Fruit fly (Drosophila melanogaster) whole organism, embryonic: Measurements from ENCODE around the gene Fdx1.

ENCODE experiments used
- Abd-B ChIP-seq: fragments of 200-800 bp; sonication (Bioruptor generic); optimal IDR thresholded peaks from 2 replicates; lab custom pipeline; 2018; ENCODE audit warnings: missing biosample characterization, mild to moderate bottlenecking, missing genetic modification characterization, moderate library complexity
- Blimp-1 ChIP-seq: fragments of 200-800 bp; sonication (Bioruptor generic); optimal IDR thresholded peaks from 3 replicates; lab custom pipeline; 2018; ENCODE audit warnings: missing biosample characterization, missing genetic modification characterization, mild to moderate bottlenecking, moderate library complexity, missing genetic modification reagents
- CG10979 ChIP-seq: fragments of 200-800 bp; sonication (Bioruptor generic); optimal IDR thresholded peaks from 2 replicates; lab custom pipeline; 2018; ENCODE audit warnings: missing biosample characterization, mild to moderate bottlenecking, missing genetic modification characterization, moderate library complexity
- CG12299 ChIP-seq: fragments of 200-800 bp; sonication (Bioruptor generic); optimal IDR thresholded peaks from 2 replicates; lab custom pipeline; 2018; ENCODE audit warnings: missing biosample characterization, mild to moderate bottlenecking, missing genetic modification characterization
- CG13624 ChIP-seq: fragments of 200-800 bp; sonication (Bioruptor generic); optimal IDR thresholded peaks from 2 replicates; lab custom pipeline; 2016; ENCODE audit warnings: missing biosample characterization, missing genetic modification characterization
- CG14050 ChIP-seq: fragments of 200-800 bp; sonication (Bioruptor generic); IDR thresholded peaks from 3 replicates; pipeline ENCODE4 v1.3.6; 2022; ENCODE audit warnings: missing biosample characterization, missing genetic modification characterization
- CG15514 ChIP-seq: fragments of 200-800 bp; sonication (Bioruptor generic); optimal IDR thresholded peaks from 3 replicates; lab custom pipeline; 2017; ENCODE audit warnings: missing biosample characterization, missing genetic modification characterization, mild to moderate bottlenecking, moderate library complexity, missing genetic modification reagents
- CG1602 ChIP-seq: fragments of 200-800 bp; sonication (Bioruptor generic); optimal IDR thresholded peaks from 3 replicates; lab custom pipeline; 2016; ENCODE audit warnings: missing biosample characterization, missing genetic modification characterization
- CG17359 ChIP-seq: fragments of 200-800 bp; sonication (Bioruptor generic); optimal IDR thresholded peaks from 3 replicates; lab custom pipeline; 2018; ENCODE audit warnings: missing biosample characterization, mild to moderate bottlenecking, missing genetic modification characterization, moderate library complexity
- CG17385 ChIP-seq: fragments of 200-800 bp; sonication (Bioruptor generic); optimal IDR thresholded peaks from 3 replicates; lab custom pipeline; 2018; ENCODE audit warnings: missing biosample characterization, mild to moderate bottlenecking, missing genetic modification characterization
- CG17568 ChIP-seq: fragments of 200-800 bp; sonication (Bioruptor generic); optimal IDR thresholded peaks from 2 replicates; lab custom pipeline; 2018; ENCODE audit warnings: missing biosample characterization, mild to moderate bottlenecking, missing genetic modification characterization, moderate library complexity
- CG2129 ChIP-seq: fragments of 200-800 bp; sonication (Bioruptor generic); IDR thresholded peaks from 2 replicates; pipeline ENCODE4 v1.3.6; 2022; ENCODE audit warnings: missing biosample characterization, missing genetic modification characterization; ENCODE audit not compliant: partially characterized antibody
- CG34224 ChIP-seq: fragments of 200-800 bp; sonication (Bioruptor generic); IDR thresholded peaks from 3 replicates; pipeline ENCODE4 v1.3.6; 2022; ENCODE audit warnings: missing biosample characterization, missing genetic modification characterization; ENCODE audit not compliant: partially characterized antibody
- CG4617 ChIP-seq: fragments of 200-800 bp; sonication (Bioruptor generic); optimal IDR thresholded peaks from 3 replicates; lab custom pipeline; 2016; ENCODE audit warnings: missing biosample characterization, missing genetic modification characterization, borderline replicate concordance
- CG8281 ChIP-seq: fragments of 200-800 bp; sonication (Bioruptor generic); optimal IDR thresholded peaks from 2 replicates; lab custom pipeline; 2018; ENCODE audit warnings: missing biosample characterization, mild to moderate bottlenecking, missing genetic modification characterization, moderate library complexity
- CG8944 ChIP-seq: fragments of 200-800 bp; sonication (Bioruptor generic); optimal IDR thresholded peaks from 3 replicates; lab custom pipeline; 2016; ENCODE audit warnings: missing biosample characterization, missing genetic modification characterization
- CHES-1-like ChIP-seq: fragments of 200-800 bp; sonication (Bioruptor generic); optimal IDR thresholded peaks from 2 replicates; lab custom pipeline; 2016; ENCODE audit warnings: missing biosample characterization, missing genetic modification characterization
- Drgx ChIP-seq: fragments of 200-800 bp; sonication (Bioruptor generic); IDR thresholded peaks from 2 replicates; pipeline ENCODE4 v1.3.6; 2022; ENCODE audit warnings: missing biosample characterization, missing genetic modification characterization
- Hr78 ChIP-seq, 2 experiments: fragments of 200-800 bp in 1 of 2; fragments of >200 bp in 1 of 2; sonication (Bioruptor generic) in 1 of 2; optimal IDR thresholded peaks; 2 replicates each; lab custom pipeline; 2017 to 2019; ENCODE audit warnings: missing biosample characterization in 2 of 2, missing genetic modification characterization in 2 of 2, mild to moderate bottlenecking in 1 of 2, moderate library complexity in 1 of 2
- Kr ChIP-seq: fragments of 200-800 bp; sonication (Bioruptor generic); optimal IDR thresholded peaks from 2 replicates; lab custom pipeline; 2017; ENCODE audit warnings: missing biosample characterization, mild to moderate bottlenecking, missing genetic modification characterization
- MESR4 ChIP-seq: fragments of 200-800 bp; sonication (Bioruptor generic); optimal IDR thresholded peaks from 2 replicates; lab custom pipeline; 2018; ENCODE audit warnings: missing biosample characterization, mild to moderate bottlenecking, missing genetic modification characterization, moderate library complexity
- NfI ChIP-seq: fragments of 200-800 bp; sonication (Bioruptor generic); optimal IDR thresholded peaks from 3 replicates; lab custom pipeline; 2018; ENCODE audit warnings: missing biosample characterization, mild to moderate bottlenecking, missing genetic modification characterization, moderate library complexity
- Opbp ChIP-seq: fragments of 200-800 bp; sonication (Bioruptor generic); IDR thresholded peaks from 3 replicates; pipeline ENCODE4 v1.3.6; 2022; ENCODE audit warnings: missing biosample characterization, missing genetic modification characterization; ENCODE audit not compliant: partially characterized antibody
- Sry-δ ChIP-seq: fragments of 200-800 bp; sonication (Bioruptor generic); optimal IDR thresholded peaks from 2 replicates; lab custom pipeline; 2016; ENCODE audit warnings: missing biosample characterization, missing genetic modification characterization
- Xbp1 ChIP-seq: fragments of 200-800 bp; sonication (Bioruptor generic); optimal IDR thresholded peaks from 3 replicates; lab custom pipeline; 2016; ENCODE audit warnings: missing biosample characterization, mild to moderate bottlenecking, missing genetic modification characterization
- YL-1 ChIP-seq: fragments of 200-800 bp; sonication (Bioruptor generic); optimal IDR thresholded peaks from 3 replicates; lab custom pipeline; 2017; ENCODE audit warnings: missing biosample characterization, mild to moderate bottlenecking, missing genetic modification characterization
- al ChIP-seq: fragments of 200-800 bp; sonication (Bioruptor generic); IDR thresholded peaks from 2 replicates; pipeline ENCODE4 v1.3.6; 2022; ENCODE audit warnings: missing biosample characterization, missing genetic modification characterization
- bab2 ChIP-seq: fragments of 200-800 bp; sonication (Bioruptor generic); optimal IDR thresholded peaks from 2 replicates; lab custom pipeline; 2016; ENCODE audit warnings: missing biosample characterization, missing genetic modification characterization
- bsh ChIP-seq, 2 experiments: fragments of 200-800 bp; sonication (Bioruptor generic); optimal IDR thresholded peaks; 2 replicates each; lab custom pipeline; 2017 to 2018; ENCODE audit warnings: mild to moderate bottlenecking in 2 of 2, missing biosample characterization in 2 of 2, missing genetic modification characterization in 2 of 2, moderate library complexity in 1 of 2
- cad ChIP-seq: fragments of >200 bp; optimal IDR thresholded peaks from 2 replicates; lab custom pipeline; 2017; ENCODE audit warnings: missing biosample characterization, missing genetic modification characterization
- da ChIP-seq: fragments of 200-800 bp; sonication (Bioruptor generic); optimal IDR thresholded peaks from 2 replicates; lab custom pipeline; 2016; ENCODE audit warnings: missing biosample characterization, missing genetic modification characterization
- esg ChIP-seq: fragments of 200-800 bp; sonication (Bioruptor generic); conservative IDR thresholded peaks from 2 replicates; pipeline ENCODE4 v1.3.6; 2022; ENCODE audit warnings: missing biosample characterization, missing genetic modification characterization
- ftz-f1 ChIP-seq: fragments of 200-800 bp; sonication (Bioruptor generic); optimal IDR thresholded peaks from 2 replicates; lab custom pipeline; 2016; ENCODE audit warnings: missing biosample characterization, missing genetic modification characterization
- gcm ChIP-seq: fragments of 200-800 bp; sonication (Bioruptor generic); optimal IDR thresholded peaks from 2 replicates; lab custom pipeline; 2019; ENCODE audit warnings: missing biosample characterization, mild to moderate bottlenecking, missing genetic modification characterization, moderate library complexity
- h ChIP-seq: fragments of >200 bp; optimal IDR thresholded peaks from 2 replicates; lab custom pipeline; 2017
- hb ChIP-seq: fragments of 200-800 bp; sonication (Bioruptor generic); IDR thresholded peaks from 3 replicates; pipeline ENCODE4 v1.3.6; 2022; ENCODE audit warnings: missing biosample characterization, missing genetic modification characterization; ENCODE audit not compliant: partially characterized antibody
- hkb ChIP-seq, 2 experiments: fragments of 200-800 bp in 1 of 2; fragments of >200 bp in 1 of 2; sonication (Bioruptor generic) in 1 of 2; IDR thresholded peaks in 1 of 2; optimal IDR thresholded peaks in 1 of 2; 2 replicates each; pipeline versions ENCODE4 v1.3.6 to Lab custom; 2017 to 2022; ENCODE audit warnings: missing biosample characterization in 1 of 2, missing genetic modification characterization in 1 of 2
- jumu ChIP-seq: fragments of 200-800 bp; sonication (Bioruptor generic); optimal IDR thresholded peaks from 3 replicates; lab custom pipeline; 2016; ENCODE audit warnings: missing biosample characterization, missing genetic modification characterization
- kah ChIP-seq: fragments of 200-800 bp; sonication (Bioruptor generic); optimal IDR thresholded peaks from 2 replicates; lab custom pipeline; 2018; ENCODE audit warnings: missing biosample characterization, mild to moderate bottlenecking, missing genetic modification characterization
- knrl ChIP-seq: fragments of 200-800 bp; sonication (Bioruptor generic); IDR thresholded peaks from 3 replicates; pipeline ENCODE4 v1.3.6; 2022; ENCODE audit warnings: missing biosample characterization, missing genetic modification characterization; ENCODE audit not compliant: partially characterized antibody
- nmo ChIP-seq: fragments of 200-800 bp; sonication (Bioruptor generic); optimal IDR thresholded peaks from 2 replicates; lab custom pipeline; 2018; ENCODE audit warnings: missing biosample characterization, mild to moderate bottlenecking, missing genetic modification characterization, moderate library complexity
- nom ChIP-seq: fragments of 200-800 bp; sonication (Bioruptor generic); optimal IDR thresholded peaks from 2 replicates; lab custom pipeline; 2017; ENCODE audit warnings: missing biosample characterization, missing genetic modification characterization, mild to moderate bottlenecking, moderate library complexity, missing genetic modification reagents
- pros ChIP-seq: fragments of 200-800 bp; sonication (Bioruptor generic); optimal IDR thresholded peaks from 3 replicates; lab custom pipeline; 2019; ENCODE audit warnings: missing biosample characterization, mild to moderate bottlenecking, missing genetic modification characterization, moderate library complexity
- salm ChIP-seq: fragments of 200-800 bp; sonication (Bioruptor generic); optimal IDR thresholded peaks from 2 replicates; lab custom pipeline; 2018; ENCODE audit warnings: missing biosample characterization, mild to moderate bottlenecking, missing genetic modification characterization
- schlank ChIP-seq: fragments of 200-800 bp; sonication (Bioruptor generic); optimal IDR thresholded peaks from 2 replicates; lab custom pipeline; 2018; ENCODE audit warnings: missing biosample characterization, mild to moderate bottlenecking, missing genetic modification characterization
- sqz ChIP-seq: fragments of 200-800 bp; sonication (Bioruptor generic); optimal IDR thresholded peaks from 3 replicates; lab custom pipeline; 2018; ENCODE audit warnings: missing biosample characterization, mild to moderate bottlenecking, missing genetic modification characterization
- vvl ChIP-seq: fragments of 200-800 bp; sonication (Bioruptor generic); IDR thresholded peaks from 2 replicates; pipeline ENCODE4 v1.3.6; 2022; ENCODE audit warnings: missing biosample characterization, missing genetic modification characterization

The Fdx1 gene

DNA sequence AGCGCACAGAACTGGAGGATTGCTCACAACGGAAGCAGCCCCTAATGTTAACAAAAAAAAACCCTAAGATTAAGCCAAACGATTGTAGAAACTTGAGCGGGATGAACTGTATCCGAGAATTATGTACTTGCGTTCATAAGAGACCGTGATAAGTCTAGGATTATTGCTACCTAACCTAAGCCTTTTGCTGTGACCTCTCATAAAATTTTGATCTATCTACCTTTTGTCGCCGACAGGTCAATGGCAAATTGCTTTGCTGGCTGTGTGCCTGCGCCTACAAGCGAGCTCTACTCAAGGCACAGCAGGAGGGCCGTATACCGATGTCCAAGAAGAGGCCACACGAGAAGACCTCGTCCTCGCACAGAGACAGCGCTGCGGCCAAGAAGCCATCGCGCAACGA lies 2.4 kb downstream of the Fdx1 start (continued):
- TF ChIP-seq Sry-δ (GFP tag; lab: Kevin White, UChicago) (no peak), CG8281 (no peak), cad (peak; percentile 76)

DNA sequence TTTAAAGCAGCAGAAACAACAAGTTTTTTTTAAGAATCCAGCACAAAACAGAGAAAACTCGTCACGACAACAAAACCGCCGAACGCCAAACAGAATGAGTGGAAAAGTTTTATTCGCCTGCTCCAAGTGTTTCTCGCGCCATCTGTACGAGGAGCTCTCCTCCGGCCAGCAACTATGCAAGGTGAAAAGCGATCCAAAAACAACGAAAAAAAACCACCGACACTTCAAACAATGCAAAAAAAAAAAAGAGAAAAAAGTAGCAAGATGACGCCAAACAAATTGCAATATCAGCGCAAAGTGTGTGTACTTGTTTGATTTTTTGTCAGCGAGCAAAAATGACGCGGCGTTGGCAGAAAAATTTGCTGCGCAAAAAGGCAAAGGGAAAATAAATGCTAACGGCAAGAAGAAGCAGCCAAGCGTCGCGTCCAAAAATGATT lies 3.6 kb downstream of the Fdx1 start:
- peak; percentile 90 for TF ChIP-seq nom (GFP tag; lab: Kevin White, UChicago)
- no peak for TF ChIP-seq NfI (GFP tag; lab: Kevin White, UChicago)
- TF ChIP-seq esg: no peak
- TF ChIP-seq CG13624 (GFP tag; lab: Kevin White, UChicago): peak; percentile 44
- no peak for TF ChIP-seq pros (GFP tag; lab: Kevin White, UChicago)
- TF ChIP-seq schlank (tag; lab: Kevin White, UChicago): no peak
- TF ChIP-seq da (GFP tag; lab: Kevin White, UChicago): no peak
- peak; percentile 25 for TF ChIP-seq CG4617
- TF ChIP-seq gcm: no peak
- TF ChIP-seq Drgx (GFP tag; lab: Robert Waterston, UW): peak; percentile 51; the same call in 1 of the 2 replicates
- peak; percentile 31 for TF ChIP-seq YL-1 (GFP tag; lab: Kevin White, UChicago)
- TF ChIP-seq CG17385 (GFP tag; lab: Kevin White, UChicago): peak; percentile 87
- no peak for TF ChIP-seq Abd-B (GFP tag; lab: Kevin White, UChicago)
- no peak for TF ChIP-seq CG10979 (tag; lab: Kevin White, UChicago)
- no peak for TF ChIP-seq ftz-f1 (GFP tag; lab: Kevin White, UChicago)
- peak; percentile 53 for TF ChIP-seq CHES-1-like (GFP tag; lab: Kevin White, UChicago)
- 0 out of 3 replicates have a peak, but pooled peaks have one; percentile 1 for TF ChIP-seq CG14050 (GFP tag; lab: Robert Waterston, UW)
- peak; percentile 41 for TF ChIP-seq sqz
- TF ChIP-seq Blimp-1: no peak
- peak; percentile 5 for TF ChIP-seq kah (GFP tag; lab: Kevin White, UChicago)
- no peak for TF ChIP-seq hb
- no peak for TF ChIP-seq cad
- TF ChIP-seq vvl (GFP tag; lab: Robert Waterston, UW): no peak
- TF ChIP-seq knrl (GFP tag; lab: Robert Waterston, UW): 0 out of 3 replicates have a peak, but pooled peaks have one; percentile 41
- peak; percentile 65 for TF ChIP-seq MESR4
- peak in 1 of 2 experiments; percentile 81 for TF ChIP-seq bsh (GFP tag; optimal IDR thresholded peaks at IDR 0.05; lab: Kevin White, UChicago)
- TF ChIP-seq CG8944 (GFP tag; lab: Kevin White, UChicago): no peak
- TF ChIP-seq Kr (GFP tag; lab: Kevin White, UChicago): no peak
- TF ChIP-seq, all 482 proteins: peak for 13

DNA sequence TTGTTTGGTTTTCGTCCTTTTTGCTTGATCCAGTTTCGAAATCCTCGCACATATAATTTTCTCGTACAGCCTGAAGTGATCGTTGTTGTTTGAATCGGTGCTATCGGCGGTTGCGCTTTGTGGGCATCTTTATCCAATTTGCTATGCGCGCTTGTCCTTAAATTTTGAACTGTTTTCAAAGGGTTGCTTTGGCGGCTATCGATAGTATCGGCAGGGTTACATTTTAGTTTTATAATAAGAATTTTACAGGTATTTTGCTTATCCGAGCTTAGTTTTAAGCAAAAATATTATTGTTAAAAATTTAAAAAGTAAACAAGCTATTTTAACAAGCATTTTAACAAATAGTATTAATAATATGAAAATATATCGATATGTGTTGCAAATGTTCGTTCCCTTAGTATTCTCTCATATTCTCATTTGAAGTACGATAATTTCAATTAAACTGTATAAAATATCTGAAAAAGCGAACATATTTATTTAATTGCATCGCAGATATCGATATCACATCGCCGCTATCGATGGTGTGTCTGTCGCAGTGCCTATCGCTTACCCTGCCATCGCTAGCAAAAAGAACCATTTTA lies 4.1 kb downstream of the Fdx1 start, which contains the start of the genes Klp67A and CG4452:
Gene Klp67A, minus strand, starts transcription at position 197 of the 581 bp plus-strand sequence.
Gene CG4452, plus strand, starts transcription at position 528 of the 581 bp plus-strand sequence.
- TF ChIP-seq CG17359 (tag; lab: Kevin White, UChicago) (peak; percentile 4), CG12299 (tag; lab: Kevin White, UChicago) (no peak), Opbp (peak; percentile 85), CG34224 (GFP tag; lab: Robert Waterston, UW) (peak; percentile 89), hkb (optimal IDR thresholded peaks at IDR 0.05; lab: Kevin White, UChicago) (no peak), hkb (GFP tag; IDR thresholded peaks at IDR 0.05; lab: Robert Waterston, UW) (no peak), jumu (no peak), h (lab: Kevin White, UChicago) (no peak), nmo (GFP tag; lab: Kevin White, UChicago) (peak; percentile 79), bab2 (GFP tag; lab: Kevin White, UChicago) (peak; percentile 20), CG1602 (peak; percentile 34), CG2129 (GFP tag; lab: Robert Waterston, UW) (peak; percentile 95), Hr78 (GFP tag; optimal IDR thresholded peaks at IDR 0.05; lab: Kevin White, UChicago) (no peak), CG17568 (no peak), CG15514 (GFP tag; lab: Kevin White, UChicago) (peak; percentile 74), salm (peak; percentile 13), Xbp1 (GFP tag; lab: Kevin White, UChicago) (peak; percentile 43), al (GFP tag; lab: Robert Waterston, UW) (0 out of 2 replicates have a peak, but pooled peaks have one; percentile 34)
